Fruit fly (Drosophila melanogaster) whole organism, prepupa: ENCODE measurements around the gene p130CAS.

Source experiments
- Blimp-1 ChIP-seq: fragments of 200-800 bp; sonication (Bioruptor generic); optimal IDR thresholded peaks from 3 replicates; lab custom pipeline; 2017; ENCODE audit warnings: missing biosample characterization, missing genetic modification characterization, mild to moderate bottlenecking, moderate library complexity, missing genetic modification reagents
- CG10631 ChIP-seq: fragments of 200-800 bp; sonication (Bioruptor generic); optimal IDR thresholded peaks from 2 replicates; lab custom pipeline; 2016; ENCODE audit warnings: missing biosample characterization, missing genetic modification characterization
- CG15336 ChIP-seq: fragments of 200-800 bp; sonication (Bioruptor generic); IDR thresholded peaks from 2 replicates; pipeline ENCODE4 v1.3.6; 2022; ENCODE audit warnings: missing biosample characterization, missing genetic modification characterization
- CG3032 ChIP-seq: fragments of 200-800 bp; optimal IDR thresholded peaks from 2 replicates; lab custom pipeline; 2019; ENCODE audit warnings: missing biosample characterization, mild to moderate bottlenecking, missing genetic modification characterization, moderate library complexity
- CG32006 ChIP-seq: fragments of 200-800 bp; sonication (Bioruptor generic); optimal IDR thresholded peaks from 3 replicates; lab custom pipeline; 2017; ENCODE audit warnings: missing biosample characterization, mild to moderate bottlenecking, missing genetic modification characterization
- CG34406 ChIP-seq: fragments of 200-800 bp; sonication (Bioruptor generic); optimal IDR thresholded peaks from 3 replicates; lab custom pipeline; 2016; ENCODE audit warnings: missing biosample characterization, missing genetic modification characterization
- CG6276 ChIP-seq: fragments of 200-800 bp; sonication (Bioruptor generic); optimal IDR thresholded peaks from 2 replicates; lab custom pipeline; 2017; ENCODE audit warnings: missing biosample characterization, mild to moderate bottlenecking, missing genetic modification characterization
- CG9139 ChIP-seq: fragments of 200-800 bp; sonication (Bioruptor generic); optimal IDR thresholded peaks from 3 replicates; lab custom pipeline; 2017; ENCODE audit warnings: missing biosample characterization, mild to moderate bottlenecking, missing genetic modification characterization
- Eip75B ChIP-seq: fragments of 200-800 bp; sonication (Bioruptor generic); optimal IDR thresholded peaks from 3 replicates; lab custom pipeline; 2016; ENCODE audit warnings: missing biosample characterization, missing genetic modification characterization
- Ets21C ChIP-seq: fragments of 200-800 bp; sonication (Bioruptor generic); optimal IDR thresholded peaks from 3 replicates; lab custom pipeline; 2016; ENCODE audit warnings: missing biosample characterization, missing genetic modification characterization
- Gug ChIP-seq: fragments of 200-800 bp; sonication (Bioruptor generic); IDR thresholded peaks from 2 replicates; pipeline ENCODE4 v1.3.6; 2022; ENCODE audit warnings: missing biosample characterization, missing genetic modification characterization
- Hr38 ChIP-seq: sonication (Bioruptor generic); optimal IDR thresholded peaks from 2 replicates; lab custom pipeline; 2016; ENCODE audit warnings: missing biosample characterization, missing genetic modification characterization
- Hr39 ChIP-seq: fragments of 200-800 bp; sonication (Bioruptor generic); optimal IDR thresholded peaks from 2 replicates; lab custom pipeline; 2016; ENCODE audit warnings: missing biosample characterization, missing genetic modification characterization
- Hr4 ChIP-seq: fragments of 200-800 bp; sonication (Bioruptor generic); optimal IDR thresholded peaks from 3 replicates; lab custom pipeline; 2016; ENCODE audit warnings: missing biosample characterization, missing genetic modification characterization
- Lpt ChIP-seq: fragments of 200-800 bp; sonication (Bioruptor generic); optimal IDR thresholded peaks from 3 replicates; lab custom pipeline; 2016; ENCODE audit warnings: missing biosample characterization, missing genetic modification characterization
- OdsH ChIP-seq: fragments of 200-800 bp; sonication (Bioruptor generic); optimal IDR thresholded peaks from 3 replicates; lab custom pipeline; 2016; ENCODE audit warnings: missing biosample characterization, missing genetic modification characterization
- Sox102F ChIP-seq: fragments of 200-800 bp; sonication (Bioruptor generic); optimal IDR thresholded peaks from 2 replicates; lab custom pipeline; 2016; ENCODE audit warnings: missing biosample characterization, mild to moderate bottlenecking, missing genetic modification characterization
- Sox14 ChIP-seq: fragments of 200-800 bp; sonication (Bioruptor generic); optimal IDR thresholded peaks from 3 replicates; lab custom pipeline; 2016; ENCODE audit warnings: missing biosample characterization, missing genetic modification characterization
- achi ChIP-seq: fragments of 200-800 bp; sonication (Bioruptor generic); optimal IDR thresholded peaks from 3 replicates; lab custom pipeline; 2016; ENCODE audit warnings: missing biosample characterization, missing genetic modification characterization
- acj6 ChIP-seq: fragments of 200-800 bp; sonication (Bioruptor generic); optimal IDR thresholded peaks from 3 replicates; lab custom pipeline; 2016; ENCODE audit warnings: missing biosample characterization, missing genetic modification characterization
- cyc ChIP-seq: fragments of 200-800 bp; sonication (Bioruptor generic); optimal IDR thresholded peaks from 3 replicates; lab custom pipeline; 2016; ENCODE audit warnings: missing biosample characterization, missing genetic modification characterization
- dac ChIP-seq: fragments of 200-800 bp; sonication (Bioruptor generic); optimal IDR thresholded peaks from 2 replicates; lab custom pipeline; 2017; ENCODE audit warnings: missing biosample characterization, mild to moderate bottlenecking, missing genetic modification characterization
- eg ChIP-seq: fragments of 200-800 bp; sonication (Bioruptor generic); IDR thresholded peaks from 3 replicates; pipeline ENCODE4 v1.3.6; 2022; ENCODE audit warnings: missing biosample characterization, missing genetic modification characterization
- esn ChIP-seq: fragments of 200-800 bp; sonication (Bioruptor generic); optimal IDR thresholded peaks from 2 replicates; lab custom pipeline; 2016; ENCODE audit warnings: missing biosample characterization, mild to moderate bottlenecking, missing genetic modification characterization, moderate library complexity
- fd59A ChIP-seq: fragments of 200-800 bp; sonication (Bioruptor generic); optimal IDR thresholded peaks from 2 replicates; lab custom pipeline; 2017; ENCODE audit warnings: missing biosample characterization, mild to moderate bottlenecking, missing genetic modification characterization, missing genetic modification reagents
- fd85E ChIP-seq: fragments of 200-800 bp; sonication (Bioruptor generic); optimal IDR thresholded peaks from 3 replicates; lab custom pipeline; 2016; ENCODE audit warnings: missing biosample characterization, missing genetic modification characterization
- lz ChIP-seq: fragments of 200-800 bp; sonication (Bioruptor generic); optimal IDR thresholded peaks from 3 replicates; lab custom pipeline; 2016; ENCODE audit warnings: missing biosample characterization, missing genetic modification characterization
- svp ChIP-seq: fragments of 200-800 bp; sonication (Bioruptor generic); peaks from one replicate; lab custom pipeline; 2016; ENCODE audit warnings: missing biosample characterization, missing genetic modification characterization
- topi ChIP-seq: fragments of 200-800 bp; sonication (Bioruptor generic); optimal IDR thresholded peaks from 3 replicates; lab custom pipeline; 2016; ENCODE audit warnings: missing biosample characterization, missing genetic modification characterization

The p130CAS gene

dm6 chr3L:205723-206284 lies 53.1 kb downstream of the p130CAS start, which contains the start of the genes Gk1 and CG13876 (continued):
- TF ChIP-seq acj6 (GFP tag; lab: Kevin White, UChicago) (peak; percentile 96), Sox14 (GFP tag; lab: Kevin White, UChicago) (peak; percentile 90), Lpt (peak; percentile 94), CG32006 (peak; percentile 96), CG10631 (GFP tag; lab: Kevin White, UChicago) (peak; percentile 96), Eip75B (GFP tag; lab: Kevin White, UChicago) (no peak), achi (GFP tag; lab: Kevin White, UChicago) (peak; percentile 95), Hr38 (GFP tag; lab: Kevin White, UChicago) (no peak), Hr39 (GFP tag; lab: Kevin White, UChicago) (no peak), eg (GFP tag; lab: Robert Waterston, UW) (peak; percentile 98), CG6276 (peak; percentile 95), topi (GFP tag; lab: Kevin White, UChicago) (peak; percentile 91), lz (GFP tag; lab: Kevin White, UChicago) (peak; percentile 84), svp (GFP tag; lab: Kevin White, UChicago) (peak; percentile 96), CG34406 (peak; percentile 97)

- TF ChIP-seq CG6276 (no peak), fd59A (GFP tag; lab: Kevin White, UChicago) (no peak), Ets21C (GFP tag; lab: Kevin White, UChicago) (no peak), achi (GFP tag; lab: Kevin White, UChicago) (no peak), CG15336 (GFP tag; lab: Robert Waterston, UW) (peak; percentile 27; the same call in 1 of the 2 replicates), dac (GFP tag; lab: Kevin White, UChicago) (no peak), Hr38 (GFP tag; lab: Kevin White, UChicago) (no peak), Eip75B (GFP tag; lab: Kevin White, UChicago) (no peak), cyc (GFP tag; lab: Kevin White, UChicago) (no peak), CG9139 (GFP tag; lab: Kevin White, UChicago) (no peak), Sox14 (GFP tag; lab: Kevin White, UChicago) (no peak), CG3032 (tag; lab: Kevin White, UChicago) (peak; percentile 20)
These were observed 58.5 kb downstream of the p130CAS start, which contains the start of gene Prp4k for dm6 chr3L:211200-211599. Gene Prp4k (minus strand): TSS chr3L:211457.

dm6 chr3L:212520-212919 lies 59.8 kb downstream of the p130CAS start, which contains the start of the genes thoc7 and Dis3l2:
Gene thoc7 (minus strand): TSS chr3L:212687.
Gene Dis3l2 (plus strand): TSS chr3L:212709.
- TF ChIP-seq Eip75B (GFP tag; lab: Kevin White, UChicago) (no peak), Hr4 (GFP tag; lab: Kevin White, UChicago) (no peak)

dm6 chr3L:216325-216724 lies 63.6 kb downstream of the p130CAS start, which contains the start of gene Kaz1-ORFB:
Gene Kaz1-ORFB (plus strand): TSS chr3L:216625.
- no peak for TF ChIP-seq fd85E (GFP tag; lab: Kevin White, UChicago)
- TF ChIP-seq Blimp-1 (GFP tag; lab: Kevin White, UChicago): no peak
- TF ChIP-seq esn (GFP tag; lab: Kevin White, UChicago): no peak
- TF ChIP-seq Sox102F (GFP tag; lab: Kevin White, UChicago): no peak
- TF ChIP-seq Hr39 (GFP tag; lab: Kevin White, UChicago): no peak

- no peak for TF ChIP-seq Gug
- TF ChIP-seq svp (GFP tag; lab: Kevin White, UChicago): peak; percentile 92
- no peak for TF ChIP-seq OdsH (GFP tag; lab: Kevin White, UChicago)
- TF ChIP-seq, all 60 proteins: peak for 1
These were observed 64.9 kb downstream of the p130CAS start, which contains the start of gene CG13877 for dm6 chr3L:217480-218118. Gene CG13877 (plus strand): TSS chr3L:218068.
